Worm (Caenorhabditis elegans) whole organism, young adult: ENCODE measurements around the gene Y62H9A.1.

ENCODE experiments used
- B0019.2 ChIP-seq: fragments of 200-800 bp; sonication (Bioruptor generic); conservative IDR thresholded peaks from 2 replicates; pipeline ENCODE4 v1.3.6; 2022; ENCODE audit warnings: missing genetic modification reagents, missing genetic modification characterization, missing compliant biosample characterization
- B0261.1 ChIP-seq: sonication (generic microtip); optimal IDR thresholded peaks from 2 replicates; lab custom pipeline; 2016; ENCODE audit warnings: mild to moderate bottlenecking, missing genetic modification characterization, moderate library complexity, missing compliant biosample characterization
- F33H1.4 ChIP-seq: fragments of 200-800 bp; sonication (Bioruptor generic); IDR thresholded peaks from 2 replicates; pipeline ENCODE4 v1.3.6; 2022; ENCODE audit warnings: missing genetic modification reagents, missing genetic modification characterization, missing compliant biosample characterization
- F55B11.4 ChIP-seq: sonication (generic microtip); optimal IDR thresholded peaks from 2 replicates; lab custom pipeline; 2016; ENCODE audit warnings: missing compliant biosample characterization, missing genetic modification characterization, borderline replicate concordance; ENCODE audit not compliant: insufficient read depth
- T26A5.8 ChIP-seq: sonication (generic microtip); optimal IDR thresholded peaks from 2 replicates; lab custom pipeline; 2016; ENCODE audit warnings: missing genetic modification characterization, missing compliant biosample characterization
- Y56A3A.18 ChIP-seq: fragments of 200-800 bp; sonication (Bioruptor generic); IDR thresholded peaks from 2 replicates; pipeline ENCODE4 v1.3.6; 2022; ENCODE audit warnings: missing genetic modification reagents, missing genetic modification characterization, missing compliant biosample characterization
- attf-5 ChIP-seq: fragments of 200-800 bp; sonication (Bioruptor generic); optimal IDR thresholded peaks from 2 replicates; lab custom pipeline; 2018; ENCODE audit warnings: mild to moderate bottlenecking, missing genetic modification characterization, missing compliant biosample characterization
- ccch-3 ChIP-seq: fragments of 200-800 bp; sonication (Bioruptor generic); optimal IDR thresholded peaks from 2 replicates; lab custom pipeline; 2018; ENCODE audit warnings: mild to moderate bottlenecking, missing genetic modification characterization, missing compliant biosample characterization
- cebp-1 ChIP-seq, 2 experiments: fragments of 200-800 bp in 1 of 2; sonication (Bioruptor generic) in 1 of 2; sonication (generic microtip) in 1 of 2; IDR thresholded peaks in 1 of 2; optimal IDR thresholded peaks in 1 of 2; 2 replicates each; pipeline versions ENCODE4 v1.3.6 to Lab custom; 2017 to 2022; ENCODE audit warnings: missing compliant biosample characterization in 2 of 2, missing genetic modification characterization in 2 of 2, mild to moderate bottlenecking in 1 of 2, missing genetic modification reagents in 1 of 2, moderate library complexity in 1 of 2
- cebp-2 ChIP-seq: fragments of 200-800 bp; sonication (Bioruptor generic); IDR thresholded peaks from 2 replicates; pipeline ENCODE4 v1.3.6; 2022; ENCODE audit warnings: missing genetic modification characterization, missing compliant biosample characterization
- ceh-100 ChIP-seq: fragments of 200-800 bp; sonication (Bioruptor generic); IDR thresholded peaks from 2 replicates; pipeline ENCODE4 v1.3.6; 2022; ENCODE audit warnings: missing genetic modification reagents, missing genetic modification characterization, missing compliant biosample characterization
- chd-7 ChIP-seq: sonication (generic microtip); optimal IDR thresholded peaks from 2 replicates; lab custom pipeline; 2016; ENCODE audit warnings: mild to moderate bottlenecking, missing genetic modification characterization, moderate library complexity, missing compliant biosample characterization
- die-1 ChIP-seq: sonication (generic microtip); optimal IDR thresholded peaks from 2 replicates; lab custom pipeline; 2016; ENCODE audit warnings: missing genotype, mild to moderate bottlenecking, missing genetic modification characterization, missing compliant biosample characterization
- dox-1 ChIP-seq: fragments of 200-800 bp; sonication (Bioruptor generic); IDR thresholded peaks from 2 replicates; pipeline ENCODE4 v1.3.6; 2022; ENCODE audit warnings: missing genetic modification reagents, missing genetic modification characterization, missing compliant biosample characterization
- efl-1 ChIP-seq: fragments of 150-350 bp; optimal IDR thresholded peaks from 2 replicates; lab custom pipeline; 2014; ENCODE audit warnings: missing biosample characterization, missing genetic modification reagents, missing genetic modification characterization
- egrh-3 ChIP-seq: fragments of 200-800 bp; sonication (Bioruptor generic); IDR thresholded peaks from 2 replicates; pipeline ENCODE4 v1.3.6; 2022; ENCODE audit warnings: missing genetic modification reagents, missing genetic modification characterization, missing compliant biosample characterization
- hmg-1.2 ChIP-seq: fragments of 200-800 bp; sonication (Bioruptor generic); IDR thresholded peaks from 2 replicates; pipeline ENCODE4 v1.3.6; 2022; ENCODE audit warnings: missing genetic modification reagents, missing genetic modification characterization, missing compliant biosample characterization
- hmg-20 ChIP-seq: fragments of 200-800 bp; sonication (Bioruptor generic); IDR thresholded peaks from 2 replicates; pipeline ENCODE4 v1.3.6; 2022; ENCODE audit warnings: missing genetic modification reagents, missing genetic modification characterization, missing compliant biosample characterization
- let-607 ChIP-seq, 2 experiments: fragments of 200-800 bp in 1 of 2; sonication (Bioruptor generic) in 1 of 2; sonication (generic microtip) in 1 of 2; optimal IDR thresholded peaks; 2 replicates each; lab custom pipeline; 2016 to 2018; ENCODE audit warnings: mild to moderate bottlenecking in 2 of 2, missing compliant biosample characterization in 2 of 2, missing genetic modification characterization in 2 of 2, moderate library complexity in 2 of 2, missing genotype in 1 of 2
- madf-8 ChIP-seq: fragments of 200-800 bp; sonication (Bioruptor generic); conservative IDR thresholded peaks from 2 replicates; pipeline ENCODE4 v1.3.6; 2022; ENCODE audit warnings: missing genetic modification reagents, missing genetic modification characterization, missing compliant biosample characterization
- mes-4 ChIP-seq: sonication (generic microtip); optimal IDR thresholded peaks from 2 replicates; lab custom pipeline; 2016; ENCODE audit warnings: missing genotype, missing genetic modification characterization, missing compliant biosample characterization
- nfya-1 ChIP-seq: sonication (generic microtip); optimal IDR thresholded peaks from 2 replicates; lab custom pipeline; 2017; ENCODE audit warnings: antibody characterized with exemption, missing compliant biosample characterization, missing genetic modification characterization, borderline replicate concordance; ENCODE audit not compliant: insufficient read depth
- nfyb-1 ChIP-seq: fragments of 200-800 bp; sonication (Bioruptor generic); IDR thresholded peaks from 2 replicates; pipeline ENCODE4 v1.3.6; 2022; ENCODE audit warnings: missing genetic modification reagents, missing genetic modification characterization, missing compliant biosample characterization
- nhr-120 ChIP-seq: fragments of 200-800 bp; sonication (Bioruptor generic); IDR thresholded peaks from 2 replicates; pipeline ENCODE4 v1.3.6; 2022; ENCODE audit warnings: missing genetic modification characterization, missing compliant biosample characterization
- nhr-27 ChIP-seq: fragments of 200-800 bp; sonication (Bioruptor generic); optimal IDR thresholded peaks from 2 replicates; lab custom pipeline; 2018; ENCODE audit warnings: mild to moderate bottlenecking, missing genetic modification characterization, moderate library complexity, missing compliant biosample characterization
- pbrm-1 ChIP-seq: fragments of 200-800 bp; sonication (Bioruptor generic); IDR thresholded peaks from 2 replicates; pipeline ENCODE4 v1.3.6; 2022; ENCODE audit warnings: missing genetic modification reagents, missing genetic modification characterization, missing compliant biosample characterization
- rec-8 ChIP-seq, 2 experiments: sonication (generic microtip); optimal IDR thresholded peaks; 2 replicates each; lab custom pipeline; 2016; ENCODE audit warnings: mild to moderate bottlenecking in 2 of 2, missing genetic modification characterization in 2 of 2, missing genetic modification reagents in 2 of 2, missing genotype in 2 of 2, missing biosample characterization in 1 of 2, missing compliant biosample characterization in 1 of 2, moderate library complexity in 1 of 2
- rpc-1 ChIP-seq, 2 experiments: fragments of 150-350 bp in 1 of 2; sonication (generic microtip) in 1 of 2; optimal IDR thresholded peaks; 2 replicates each; lab custom pipeline; 2014 to 2018; ENCODE audit warnings: missing biosample characterization in 1 of 2, missing genetic modification characterization in 1 of 2, missing genetic modification reagents in 1 of 2, missing genotype in 1 of 2
- sea-2 ChIP-seq: fragments of 200-800 bp; sonication (Bioruptor generic); IDR thresholded peaks from 2 replicates; pipeline ENCODE4 v1.3.6; 2022; ENCODE audit warnings: missing genetic modification characterization, missing compliant biosample characterization
- snpc-3.4 ChIP-seq: sonication (generic microtip); optimal IDR thresholded peaks from 2 replicates; lab custom pipeline; 2017; ENCODE audit warnings: missing genetic modification characterization, mild to moderate bottlenecking, missing compliant biosample characterization, antibody characterized with exemption, moderate library complexity, missing genotype, missing genetic modification reagents
- snpc-4 ChIP-seq, 5 experiments: fragments of 150-350 bp in 1 of 5; sonication (generic microtip) in 4 of 5; optimal IDR thresholded peaks; 2 replicates each; lab custom pipeline; 2014 to 2018; ENCODE audit warnings: missing genetic modification characterization in 5 of 5, missing biosample characterization in 3 of 5, antibody characterized with exemption in 2 of 5, mild to moderate bottlenecking in 2 of 5, missing compliant biosample characterization in 2 of 5, missing genotype in 2 of 5, moderate library complexity in 2 of 5, missing genetic modification reagents in 1 of 5
- somi-1 ChIP-seq: fragments of 200-800 bp; sonication (Bioruptor generic); optimal IDR thresholded peaks from 2 replicates; lab custom pipeline; 2018; ENCODE audit warnings: mild to moderate bottlenecking, missing genetic modification characterization, missing compliant biosample characterization
- sptf-2 ChIP-seq: fragments of 200-800 bp; sonication (Bioruptor generic); optimal IDR thresholded peaks from 2 replicates; lab custom pipeline; 2018; ENCODE audit warnings: mild to moderate bottlenecking, missing genetic modification characterization, missing compliant biosample characterization
- tbp1 ChIP-seq: fragments of 200-800 bp; sonication (Bioruptor generic); optimal IDR thresholded peaks from 2 replicates; lab custom pipeline; 2018; ENCODE audit warnings: mild to moderate bottlenecking, missing genetic modification characterization, missing compliant biosample characterization
- tbx-9 ChIP-seq: sonication (generic microtip); optimal IDR thresholded peaks from 2 replicates; lab custom pipeline; 2016; ENCODE audit warnings: borderline replicate concordance, missing genetic modification characterization, inconsistent platforms, missing compliant biosample characterization
- tlf-1 ChIP-seq: fragments of 200-800 bp; sonication (Bioruptor generic); optimal IDR thresholded peaks from 2 replicates; lab custom pipeline; 2018; ENCODE audit warnings: mild to moderate bottlenecking, missing genetic modification characterization, missing compliant biosample characterization
- unc-62 ChIP-seq: fragments of 150-350 bp; optimal IDR thresholded peaks from 2 replicates; lab custom pipeline; 2014; ENCODE audit warnings: missing biosample characterization, missing genetic modification reagents, missing genetic modification characterization
- zfh-2 ChIP-seq: fragments of 200-800 bp; sonication (Bioruptor generic); conservative IDR thresholded peaks from 2 replicates; pipeline ENCODE4 v1.3.6; 2022; ENCODE audit warnings: missing genetic modification reagents, missing genetic modification characterization, missing compliant biosample characterization
- ztf-18 ChIP-seq: sonication (generic microtip); optimal IDR thresholded peaks from 2 replicates; lab custom pipeline; 2016; ENCODE audit warnings: missing genotype, mild to moderate bottlenecking, missing genetic modification characterization, missing compliant biosample characterization
- ztf-28 ChIP-seq: fragments of 200-800 bp; sonication (Bioruptor generic); IDR thresholded peaks from 2 replicates; pipeline ENCODE4 v1.3.6; 2022; ENCODE audit warnings: missing genetic modification reagents, missing genetic modification characterization, missing compliant biosample characterization

Gene Y62H9A.1

DNA sequence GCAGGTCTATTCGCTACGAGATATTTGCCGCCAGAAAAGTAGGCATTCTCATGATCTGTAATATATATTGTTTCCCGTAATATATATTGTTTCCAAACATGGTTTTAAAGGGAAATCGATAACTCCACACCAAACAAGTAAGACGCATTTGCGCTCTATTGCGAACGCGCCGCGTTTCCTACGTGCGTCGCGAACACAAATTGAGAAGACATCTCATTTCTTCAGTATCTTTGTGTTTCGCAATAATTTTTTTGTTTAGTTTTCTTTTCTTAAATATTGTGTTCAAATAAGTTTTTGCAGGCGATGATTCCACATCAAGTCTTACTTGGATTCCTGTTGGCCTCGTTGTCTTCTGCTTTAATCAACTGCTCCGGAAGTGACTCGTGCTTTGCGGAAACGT is 10.3 kb upstream of the Y62H9A.1 start, which contains the start of gene F54F7.6 (continued):
- no peak for TF ChIP-seq tbx-9 (tag; lab: Kevin White, UChicago)
- TF ChIP-seq F33H1.4 (GFP tag; lab: Robert Waterston, UW), result no peak
- no peak for TF ChIP-seq zfh-2 (GFP tag; lab: Robert Waterston, UW)

ce11 chrX:11869260-11869659 is 6.1 kb upstream of the Y62H9A.1 start, which contains the start of gene dot-1.2:
dot-1.2 (minus strand) TSS chrX:11869360.
- TF ChIP-seq nhr-27 (tag; lab: Kevin White, UChicago) (no peak), Y56A3A.18 (GFP tag; lab: Robert Waterston, UW) (no peak), somi-1 (GFP tag; lab: Kevin White, UChicago) (no peak), hmg-20 (GFP tag; lab: Robert Waterston, UW) (no peak), egrh-3 (GFP tag; lab: Robert Waterston, UW) (no peak), rec-8 (tag; optimal IDR thresholded peaks at IDR 0.05; lab: Kevin White, UChicago) (no peak), efl-1 (GFP tag; lab: Kevin White, UChicago) (no peak), tbp1 (no peak), ztf-18 (no peak), madf-8 (GFP tag; lab: Robert Waterston, UW) (no peak), nfyb-1 (GFP tag; lab: Robert Waterston, UW) (no peak), ccch-3 (GFP tag; lab: Kevin White, UChicago) (no peak)

DNA sequence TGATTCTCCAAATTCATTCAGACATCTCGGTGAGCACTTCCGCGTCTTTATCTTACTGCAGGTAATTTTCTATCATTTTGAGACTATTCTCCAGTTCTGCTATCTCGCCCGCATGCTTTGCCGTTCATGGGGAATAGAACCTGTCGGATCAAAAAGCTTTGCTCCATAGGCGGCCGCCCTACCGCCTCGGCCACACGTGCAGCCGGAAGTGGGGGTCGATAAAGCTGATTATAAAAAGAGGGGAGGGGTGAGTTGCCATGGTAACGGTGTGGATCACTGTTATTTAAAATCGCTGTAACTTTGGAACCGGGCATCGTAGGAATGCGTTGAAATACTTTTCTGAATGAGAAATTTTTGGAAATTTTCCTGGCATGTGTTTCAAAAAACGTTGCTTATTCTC is 4.9 kb upstream of the Y62H9A.1 start:
- no peak for TF ChIP-seq tlf-1 (GFP tag; lab: Kevin White, UChicago)
- no peak for TF ChIP-seq unc-62
- TF ChIP-seq B0261.1 (tag; lab: Kevin White, UChicago), result peak; percentile 50
- no peak for TF ChIP-seq T26A5.8 (tag; lab: Kevin White, UChicago)
- TF ChIP-seq tbp1, result peak; percentile 82
- peak; percentile 2 for TF ChIP-seq rpc-1 (optimal IDR thresholded peaks at IDR 0.05; lab: Kevin White, UChicago)
- peak; percentile 69 for TF ChIP-seq rpc-1 (tag; optimal IDR thresholded peaks at IDR 0.05; lab: Kevin White, UChicago)
- no peak for TF ChIP-seq cebp-2
- TF ChIP-seq, all 124 proteins: peak for 3

ce11 chrX:11872210-11872609 is 3.1 kb upstream of the Y62H9A.1 start:
- no peak for TF ChIP-seq B0019.2 (GFP tag; lab: Robert Waterston, UW)
- no peak for TF ChIP-seq ztf-28
- TF ChIP-seq snpc-4 (GFP tag; optimal IDR thresholded peaks at IDR 0.05; lab: Kevin White, UChicago), result no peak
- peak in 2 of 4 experiments; percentile 23 to 42 for TF ChIP-seq snpc-4 (tag; optimal IDR thresholded peaks at IDR 0.05; lab: Kevin White, UChicago)
- TF ChIP-seq nfya-1, result no peak
- TF ChIP-seq chd-7 (tag; lab: Kevin White, UChicago), result no peak
- TF ChIP-seq sea-2 (GFP tag; lab: Robert Waterston, UW), result 0 out of 2 replicates have a peak, but pooled peaks have one; percentile 52
- no peak for TF ChIP-seq cebp-1 (GFP tag; IDR thresholded peaks at IDR 0.05; lab: Robert Waterston, UW)
- TF ChIP-seq cebp-1 (tag; optimal IDR thresholded peaks at IDR 0.05; lab: Kevin White, UChicago), result no peak
- TF ChIP-seq nhr-120 (GFP tag; lab: Robert Waterston, UW), result 0 out of 2 replicates have a peak, but pooled peaks have one; percentile 29
- peak in 1 of 2 experiments; percentile 5 for TF ChIP-seq rec-8 (tag; optimal IDR thresholded peaks at IDR 0.05; lab: Kevin White, UChicago)
- TF ChIP-seq attf-5 (GFP tag; lab: Kevin White, UChicago), result peak; percentile 17
- TF ChIP-seq dox-1 (GFP tag; lab: Robert Waterston, UW), result peak; percentile 68
- peak; percentile 68; the same call in 1 of the 2 replicates for TF ChIP-seq Y56A3A.18 (GFP tag; lab: Robert Waterston, UW)
- no peak for TF ChIP-seq F55B11.4
- no peak for TF ChIP-seq pbrm-1
- TF ChIP-seq let-607 (tag; optimal IDR thresholded peaks at IDR 0.05; lab: Kevin White, UChicago), result no peak
- no peak for TF ChIP-seq T26A5.8 (tag; lab: Kevin White, UChicago)
- no peak for TF ChIP-seq tlf-1 (GFP tag; lab: Kevin White, UChicago)
- no peak for TF ChIP-seq tbx-9 (tag; lab: Kevin White, UChicago)
- no peak for TF ChIP-seq sptf-2
- no peak for TF ChIP-seq snpc-3.4 (tag; lab: Kevin White, UChicago)
- 0 out of 2 replicates have a peak, but pooled peaks have one; percentile 23 for TF ChIP-seq ceh-100
- peak; percentile 44 for TF ChIP-seq die-1 (tag; lab: Kevin White, UChicago)
- peak; percentile 66 for TF ChIP-seq hmg-1.2 (GFP tag; lab: Robert Waterston, UW)
- no peak for TF ChIP-seq mes-4 (tag; lab: Kevin White, UChicago)
